Worm (Caenorhabditis elegans) whole organism, L4 larva: ENCODE measurements around the gene C07B5.8.

Source experiments
- D1046.2 ChIP-seq: fragments of 200-800 bp; sonication (Bioruptor generic); IDR thresholded peaks from 2 replicates; pipeline ENCODE4 v1.3.6; 2022; ENCODE audit warnings: missing genetic modification characterization, missing compliant biosample characterization
- F37D6.2 ChIP-seq: sonication (generic microtip); optimal IDR thresholded peaks from 2 replicates; lab custom pipeline; 2016; ENCODE audit warnings: mild to moderate bottlenecking, missing genetic modification characterization, missing compliant biosample characterization
- R02D3.7 ChIP-seq: fragments of 150-350 bp; sonication (generic microtip); optimal IDR thresholded peaks from 3 replicates; lab custom pipeline; 2014; ENCODE audit warnings: missing biosample characterization, missing genetic modification characterization
- T20F7.1 ChIP-seq: fragments of 200-800 bp; sonication (Bioruptor generic); optimal IDR thresholded peaks from 2 replicates; lab custom pipeline; 2018; ENCODE audit warnings: mild to moderate bottlenecking, missing genetic modification characterization, missing compliant biosample characterization
- Y48G9A.11 ChIP-seq: fragments of 200-800 bp; sonication (Bioruptor generic); IDR thresholded peaks from 2 replicates; pipeline ENCODE4 v1.3.6; 2022; ENCODE audit warnings: missing genetic modification reagents, missing genetic modification characterization, missing compliant biosample characterization
- Y5F2A.4 ChIP-seq: fragments of 200-800 bp; sonication (Bioruptor generic); optimal IDR thresholded peaks from 2 replicates; lab custom pipeline; 2018; ENCODE audit warnings: mild to moderate bottlenecking, missing genetic modification characterization, missing compliant biosample characterization
- aha-1 ChIP-seq: fragments of 150-350 bp; peaks from one replicate; lab custom pipeline; 2014; ENCODE audit warnings: missing biosample characterization, missing genetic modification characterization
- dmd-6 ChIP-seq: fragments of 200-800 bp; sonication (Bioruptor generic); IDR thresholded peaks from 2 replicates; pipeline ENCODE4 v1.3.6; 2022; ENCODE audit warnings: missing genetic modification reagents, missing genetic modification characterization, missing compliant biosample characterization
- dpl-1 ChIP-seq: fragments of 150-350 bp; optimal IDR thresholded peaks from 2 replicates; lab custom pipeline; 2014; ENCODE audit warnings: missing biosample characterization, missing genetic modification reagents, missing genetic modification characterization
- dve-1 ChIP-seq: sonication (generic microtip); optimal IDR thresholded peaks from 2 replicates; lab custom pipeline; 2017; ENCODE audit warnings: antibody characterized with exemption, mild to moderate bottlenecking, missing genetic modification characterization, missing compliant biosample characterization; ENCODE audit not compliant: insufficient read depth
- egl-27 ChIP-seq: sonication (generic microtip); optimal IDR thresholded peaks from 3 replicates; lab custom pipeline; 2017; ENCODE audit warnings: missing biosample characterization, missing genetic modification reagents, missing genetic modification characterization
- egl-43 ChIP-seq: fragments of 200-800 bp; sonication (Bioruptor generic); IDR thresholded peaks from 2 replicates; pipeline ENCODE4 v1.3.6; 2022; ENCODE audit warnings: missing genetic modification reagents, missing genetic modification characterization, missing compliant biosample characterization
- hif-1 ChIP-seq, 2 experiments: sonication (generic microtip); optimal IDR thresholded peaks; 2 replicates each; lab custom pipeline; 2016 to 2017; ENCODE audit warnings: missing compliant biosample characterization in 2 of 2, missing genetic modification characterization in 2 of 2, missing genetic modification reagents in 2 of 2, missing genotype in 2 of 2, mild to moderate bottlenecking in 1 of 2
- hlh-11 ChIP-seq: fragments of 200-800 bp; sonication (Bioruptor generic); optimal IDR thresholded peaks from 2 replicates; lab custom pipeline; 2018; ENCODE audit warnings: mild to moderate bottlenecking, missing genetic modification characterization, missing compliant biosample characterization
- hlh-30 ChIP-seq: sonication (generic microtip); optimal IDR thresholded peaks from 2 replicates; lab custom pipeline; 2017; ENCODE audit warnings: antibody characterized with exemption, mild to moderate bottlenecking, missing genetic modification characterization, missing compliant biosample characterization; ENCODE audit not compliant: insufficient read depth
- hmg-1.1 ChIP-seq: fragments of 200-800 bp; sonication (Bioruptor generic); IDR thresholded peaks from 2 replicates; pipeline ENCODE4 v1.3.6; 2022; ENCODE audit warnings: missing genetic modification reagents, missing genetic modification characterization, missing compliant biosample characterization
- lin-1 ChIP-seq: fragments of 200-800 bp; sonication (Bioruptor generic); IDR thresholded peaks from 2 replicates; pipeline ENCODE4 v1.3.6; 2022; ENCODE audit warnings: missing genetic modification reagents, missing genetic modification characterization, missing compliant biosample characterization
- lin-13 ChIP-seq: fragments of 150-350 bp; optimal IDR thresholded peaks from 2 replicates; lab custom pipeline; 2014; ENCODE audit warnings: missing biosample characterization, missing genetic modification reagents, missing genetic modification characterization
- lin-15B ChIP-seq: fragments of 150-350 bp; sonication (generic microtip); optimal IDR thresholded peaks from 3 replicates; lab custom pipeline; 2014; ENCODE audit warnings: missing biosample characterization, missing genetic modification characterization
- lin-38 ChIP-seq: fragments of 200-800 bp; sonication (Bioruptor generic); IDR thresholded peaks from 2 replicates; pipeline ENCODE4 v1.3.6; 2022; ENCODE audit warnings: missing genetic modification reagents, missing genetic modification characterization, missing compliant biosample characterization
- lsy-2 ChIP-seq, 2 experiments: fragments of 150-350 bp in 1 of 2; sonication (generic microtip) in 1 of 2; optimal IDR thresholded peaks; 2 replicates each; lab custom pipeline; 2014 to 2017; ENCODE audit warnings: missing biosample characterization in 2 of 2, missing genetic modification characterization in 2 of 2
- madf-9 ChIP-seq: fragments of 200-800 bp; sonication (Bioruptor generic); conservative IDR thresholded peaks from 2 replicates; pipeline ENCODE4 v1.3.6; 2022; ENCODE audit warnings: missing genetic modification reagents, missing genetic modification characterization, missing compliant biosample characterization
- mep-1 ChIP-seq: fragments of 150-350 bp; sonication (generic microtip); optimal IDR thresholded peaks from 3 replicates; lab custom pipeline; 2014; ENCODE audit warnings: missing biosample characterization, missing genetic modification characterization
- mes-2 ChIP-seq: sonication (generic microtip); optimal IDR thresholded peaks from 2 replicates; lab custom pipeline; 2016; ENCODE audit warnings: missing genotype, mild to moderate bottlenecking, missing genetic modification characterization, missing compliant biosample characterization; ENCODE audit not compliant: poor library complexity, severe bottlenecking
- mxl-3 ChIP-seq: fragments of 200-800 bp; sonication (Bioruptor generic); optimal IDR thresholded peaks from 2 replicates; lab custom pipeline; 2018; ENCODE audit warnings: mild to moderate bottlenecking, missing genetic modification characterization, missing compliant biosample characterization
- nhr-102 ChIP-seq: sonication (generic microtip); optimal IDR thresholded peaks from 2 replicates; lab custom pipeline; 2016; ENCODE audit warnings: mild to moderate bottlenecking, missing genetic modification characterization, moderate library complexity, missing compliant biosample characterization
- nhr-11 ChIP-seq: fragments of 150-350 bp; optimal IDR thresholded peaks from 2 replicates; lab custom pipeline; 2014; ENCODE audit warnings: missing biosample characterization, missing genetic modification characterization
- nhr-237 ChIP-seq: sonication (generic microtip); optimal IDR thresholded peaks from 2 replicates; lab custom pipeline; 2017; ENCODE audit warnings: missing biosample characterization, missing genetic modification characterization
- nhr-25 ChIP-seq: sonication (generic microtip); optimal IDR thresholded peaks from 2 replicates; lab custom pipeline; 2017; ENCODE audit warnings: missing genetic modification characterization, mild to moderate bottlenecking, missing compliant biosample characterization, antibody characterized with exemption, moderate library complexity, borderline replicate concordance; ENCODE audit not compliant: insufficient read depth
- nhr-28 ChIP-seq: fragments of 150-350 bp; optimal IDR thresholded peaks from 2 replicates; lab custom pipeline; 2014; ENCODE audit warnings: missing biosample characterization, missing genetic modification characterization
- nhr-41 ChIP-seq: fragments of 200-800 bp; sonication (Bioruptor generic); IDR thresholded peaks from 2 replicates; pipeline ENCODE4 v1.3.6; 2022; ENCODE audit warnings: missing genetic modification reagents, missing genetic modification characterization, missing compliant biosample characterization
- nhr-48 ChIP-seq: sonication (generic microtip); optimal IDR thresholded peaks from 2 replicates; lab custom pipeline; 2016; ENCODE audit warnings: mild to moderate bottlenecking, missing genetic modification characterization, missing compliant biosample characterization
- pha-4 ChIP-seq, 2 experiments: fragments of 150-350 bp in 1 of 2; fragments of 200-800 bp in 1 of 2; sonication (Bioruptor generic) in 1 of 2; IDR thresholded peaks in 1 of 2; optimal IDR thresholded peaks in 1 of 2; 2 replicates each; pipeline versions ENCODE4 v1.3.6 to Lab custom; 2014 to 2022; ENCODE audit warnings: missing genetic modification characterization in 2 of 2, missing genetic modification reagents in 2 of 2, missing biosample characterization in 1 of 2, missing compliant biosample characterization in 1 of 2
- php-3 ChIP-seq: fragments of 200-800 bp; sonication (Bioruptor generic); IDR thresholded peaks from 2 replicates; pipeline ENCODE4 v1.3.6; 2022; ENCODE audit warnings: missing genetic modification reagents, missing genetic modification characterization, missing compliant biosample characterization
- rbr-2 ChIP-seq: sonication (generic microtip); optimal IDR thresholded peaks from 2 replicates; lab custom pipeline; 2016; ENCODE audit warnings: missing genotype, missing genetic modification characterization, missing compliant biosample characterization
- saeg-2 ChIP-seq: fragments of 200-800 bp; sonication (Bioruptor generic); IDR thresholded peaks from 2 replicates; pipeline ENCODE4 v1.3.6; 2022; ENCODE audit warnings: missing genetic modification reagents, missing genetic modification characterization, missing compliant biosample characterization
- sdz-12 ChIP-seq: fragments of 200-800 bp; sonication (Bioruptor generic); optimal IDR thresholded peaks from 2 replicates; lab custom pipeline; 2018; ENCODE audit warnings: mild to moderate bottlenecking, missing genetic modification characterization, missing compliant biosample characterization
- set-16 ChIP-seq: fragments of 200-800 bp; sonication (Bioruptor generic); IDR thresholded peaks from 2 replicates; pipeline ENCODE4 v1.3.6; 2022; ENCODE audit warnings: missing genetic modification reagents, missing genetic modification characterization, missing compliant biosample characterization
- snpc-1.2 ChIP-seq: fragments of 200-800 bp; sonication (Bioruptor generic); IDR thresholded peaks from 2 replicates; pipeline ENCODE4 v1.3.6; 2022; ENCODE audit warnings: missing genetic modification reagents, missing genetic modification characterization, missing compliant biosample characterization
- snpc-4 ChIP-seq: fragments of 150-350 bp; optimal IDR thresholded peaks from 2 replicates; lab custom pipeline; 2014; ENCODE audit warnings: missing biosample characterization, missing genetic modification characterization
- spr-1 ChIP-seq: sonication (generic microtip); optimal IDR thresholded peaks from 2 replicates; lab custom pipeline; 2016; ENCODE audit warnings: mild to moderate bottlenecking, missing genetic modification characterization, missing compliant biosample characterization
- tag-97 ChIP-seq: fragments of 200-800 bp; sonication (Bioruptor generic); IDR thresholded peaks from 2 replicates; pipeline ENCODE4 v1.3.6; 2022; ENCODE audit warnings: missing genetic modification characterization, missing compliant biosample characterization
- vab-7 ChIP-seq: fragments of 200-800 bp; sonication (Bioruptor generic); IDR thresholded peaks from 2 replicates; pipeline ENCODE4 v1.3.6; 2022; ENCODE audit warnings: missing genetic modification reagents, missing genetic modification characterization, missing compliant biosample characterization
- zag-1 ChIP-seq: fragments of 150-350 bp; optimal IDR thresholded peaks from 2 replicates; lab custom pipeline; 2014; ENCODE audit warnings: missing biosample characterization, missing genetic modification characterization
- zfp-2 ChIP-seq: sonication (generic microtip); optimal IDR thresholded peaks from 2 replicates; lab custom pipeline; 2016; ENCODE audit warnings: mild to moderate bottlenecking, missing genetic modification characterization, missing compliant biosample characterization
- zip-2 ChIP-seq: fragments of 150-350 bp; optimal IDR thresholded peaks from 2 replicates; lab custom pipeline; 2014; ENCODE audit warnings: missing biosample characterization, missing genetic modification characterization

C07B5.8 gene

ce11 chrX:9552404-9552803 is 15.8 kb upstream of the C07B5.8 start (continued):
- TF ChIP-seq madf-9: 0 out of 2 replicates have a peak, but pooled peaks have one; percentile 4
- TF ChIP-seq lin-38 (GFP tag; lab: Robert Waterston, UW): peak; percentile 28; the same call in 1 of the 2 replicates
- TF ChIP-seq D1046.2 (GFP tag; lab: Robert Waterston, UW): no peak
- TF ChIP-seq hlh-30 (tag; lab: Kevin White, UChicago): peak; percentile 81
- TF ChIP-seq F37D6.2 (tag; lab: Kevin White, UChicago): no peak
- no peak for TF ChIP-seq lin-1 (GFP tag; lab: Robert Waterston, UW)
- TF ChIP-seq lsy-2 (tag; optimal IDR thresholded peaks at IDR 0.05; lab: Kevin White, UChicago): peak in 1 of 2 experiments; percentile 27
- TF ChIP-seq dpl-1 (GFP tag; lab: Kevin White, UChicago): peak; percentile 35
- no peak for TF ChIP-seq snpc-4 (tag; lab: Kevin White, UChicago)
- peak; percentile 73 for TF ChIP-seq mep-1 (tag; lab: Kevin White, UChicago)
- no peak for TF ChIP-seq vab-7 (GFP tag; lab: Robert Waterston, UW)
- peak; percentile 32 for TF ChIP-seq rbr-2 (tag; lab: Kevin White, UChicago)
- TF ChIP-seq aha-1: peak; percentile 95
- no peak for TF ChIP-seq nhr-11 (tag; lab: Kevin White, UChicago)
- TF ChIP-seq sdz-12: no peak
- peak; percentile 44 for TF ChIP-seq dve-1 (tag; lab: Kevin White, UChicago)
- peak; percentile 55 for TF ChIP-seq hmg-1.1 (GFP tag; lab: Robert Waterston, UW)
- no peak for TF ChIP-seq lin-15B (tag; lab: Kevin White, UChicago)
- TF ChIP-seq nhr-25 (tag; lab: Kevin White, UChicago): no peak
- TF ChIP-seq mxl-3 (GFP tag; lab: Kevin White, UChicago): peak; percentile 46
- no peak for TF ChIP-seq Y48G9A.11 (GFP tag; lab: Robert Waterston, UW)
- no peak for TF ChIP-seq zfp-2
- TF ChIP-seq zip-2 (tag; lab: Kevin White, UChicago): no peak
- no peak for TF ChIP-seq T20F7.1 (GFP tag; lab: Kevin White, UChicago)
- TF ChIP-seq tag-97 (GFP tag; lab: Robert Waterston, UW): no peak
- peak; percentile 74 for TF ChIP-seq egl-43 (GFP tag; lab: Robert Waterston, UW)
- peak; percentile 69 for TF ChIP-seq nhr-28 (tag; lab: Kevin White, UChicago)
- TF ChIP-seq lin-13 (GFP tag; lab: Kevin White, UChicago): no peak
- no peak for TF ChIP-seq nhr-102 (tag; lab: Kevin White, UChicago)
- TF ChIP-seq dmd-6 (GFP tag; lab: Robert Waterston, UW): peak; percentile 44; the same call in 1 of the 2 replicates
- TF ChIP-seq pha-4 (GFP tag; IDR thresholded peaks at IDR 0.05; lab: Robert Waterston, UW): 0 out of 2 replicates have a peak, but pooled peaks have one; percentile 13
- TF ChIP-seq pha-4 (tag; optimal IDR thresholded peaks at IDR 0.05; lab: Kevin White, UChicago): no peak
- TF ChIP-seq set-16 (GFP tag; lab: Robert Waterston, UW): peak; percentile 79
- TF ChIP-seq mes-2: peak; percentile 64
- TF ChIP-seq zag-1 (tag; lab: Kevin White, UChicago): no peak
- TF ChIP-seq egl-27 (tag; lab: Kevin White, UChicago): no peak
- TF ChIP-seq R02D3.7 (tag; lab: Kevin White, UChicago): no peak
- TF ChIP-seq spr-1 (tag; lab: Kevin White, UChicago): no peak
- TF ChIP-seq hlh-11: peak; percentile 58
- TF ChIP-seq, all 104 proteins: peak for 22

ce11 chrX:9551112-9551511 is 14.5 kb upstream of the C07B5.8 start:
- TF ChIP-seq set-16 (GFP tag; lab: Robert Waterston, UW) (peak; percentile 38; the same call in 1 of the 2 replicates), nhr-237 (no peak), vab-7 (GFP tag; lab: Robert Waterston, UW) (0 out of 2 replicates have a peak, but pooled peaks have one; percentile 17), saeg-2 (GFP tag; lab: Robert Waterston, UW) (no peak), hlh-30 (tag; lab: Kevin White, UChicago) (peak; percentile 89), egl-27 (tag; lab: Kevin White, UChicago) (no peak), hmg-1.1 (GFP tag; lab: Robert Waterston, UW) (peak; percentile 67), nhr-28 (tag; lab: Kevin White, UChicago) (peak; percentile 66), hif-1 (tag; optimal IDR thresholded peaks at IDR 0.05; lab: Kevin White, UChicago) (peak in 1 of 2 experiments; percentile 60), aha-1 (peak; percentile 92), nhr-48 (tag; lab: Kevin White, UChicago) (no peak), pha-4 (GFP tag; IDR thresholded peaks at IDR 0.05; lab: Robert Waterston, UW) (peak; percentile 36; the same call in 1 of the 2 replicates), pha-4 (tag; optimal IDR thresholded peaks at IDR 0.05; lab: Kevin White, UChicago) (no peak), nhr-41 (peak; percentile 62; the same call in 1 of the 2 replicates), mes-2 (peak; percentile 36), php-3 (GFP tag; lab: Robert Waterston, UW) (0 out of 2 replicates have a peak, but pooled peaks have one; percentile 49), lin-13 (GFP tag; lab: Kevin White, UChicago) (peak; percentile 6), lin-1 (GFP tag; lab: Robert Waterston, UW) (0 out of 2 replicates have a peak, but pooled peaks have one; percentile 45), snpc-1.2 (GFP tag; lab: Robert Waterston, UW) (no peak), Y5F2A.4 (no peak)
